Fruit fly (Drosophila melanogaster) whole organism, adult: ENCODE results near the gene CG14770.

ENCODE experiments used
- CG14711 ChIP-seq: fragments of 200-800 bp; sonication (Bioruptor generic); optimal IDR thresholded peaks from 2 replicates; lab custom pipeline; 2018; ENCODE audit warnings: missing biosample characterization, mild to moderate bottlenecking, missing genetic modification characterization, moderate library complexity
- CG1620 ChIP-seq: fragments of 200-800 bp; sonication (Bioruptor generic); optimal IDR thresholded peaks from 2 replicates; lab custom pipeline; 2016; ENCODE audit warnings: missing biosample characterization, missing genetic modification characterization
- CG33017 ChIP-seq: fragments of 200-800 bp; sonication (Bioruptor generic); optimal IDR thresholded peaks from 2 replicates; lab custom pipeline; 2018; ENCODE audit warnings: missing biosample characterization, mild to moderate bottlenecking, missing genetic modification characterization, moderate library complexity
- CG5204 ChIP-seq: fragments of 200-800 bp; sonication (Bioruptor generic); optimal IDR thresholded peaks from 2 replicates; lab custom pipeline; 2016; ENCODE audit warnings: missing biosample characterization, missing genetic modification characterization
- CG7045 ChIP-seq: fragments of 200-800 bp; sonication (Bioruptor generic); optimal IDR thresholded peaks from 2 replicates; lab custom pipeline; 2017; ENCODE audit warnings: missing biosample characterization, mild to moderate bottlenecking, missing genetic modification characterization
- CG7101 ChIP-seq: fragments of 200-800 bp; sonication (Bioruptor generic); optimal IDR thresholded peaks from 2 replicates; lab custom pipeline; 2018; ENCODE audit warnings: missing biosample characterization, mild to moderate bottlenecking, missing genetic modification characterization, moderate library complexity
- Clk ChIP-seq: fragments of 200-800 bp; sonication (Bioruptor generic); optimal IDR thresholded peaks from 2 replicates; lab custom pipeline; 2017; ENCODE audit warnings: missing biosample characterization, missing genetic modification characterization
- bab1 ChIP-seq: fragments of 200-800 bp; sonication (Bioruptor generic); optimal IDR thresholded peaks from 3 replicates; lab custom pipeline; 2019; ENCODE audit warnings: missing biosample characterization, mild to moderate bottlenecking, missing genetic modification characterization, moderate library complexity
- cic ChIP-seq: fragments of 200-800 bp; sonication (Bioruptor generic); optimal IDR thresholded peaks from 2 replicates; lab custom pipeline; 2017; ENCODE audit warnings: missing biosample characterization, mild to moderate bottlenecking, missing genetic modification characterization, moderate library complexity
- kay ChIP-seq: fragments of 200-800 bp; sonication (Bioruptor generic); peaks from one replicate; lab custom pipeline; 2016; ENCODE audit warnings: missing biosample characterization, missing genetic modification characterization, borderline replicate concordance
- ovo ChIP-seq: fragments of 200-800 bp; sonication (Bioruptor generic); optimal IDR thresholded peaks from 2 replicates; lab custom pipeline; 2016; ENCODE audit warnings: missing biosample characterization, missing genetic modification characterization
- tj ChIP-seq: fragments of 200-800 bp; sonication (Bioruptor generic); optimal IDR thresholded peaks from 3 replicates; lab custom pipeline; 2017; ENCODE audit warnings: missing biosample characterization, mild to moderate bottlenecking, missing genetic modification characterization, moderate library complexity
- toe ChIP-seq: fragments of 200-800 bp; sonication (Bioruptor generic); optimal IDR thresholded peaks from 2 replicates; lab custom pipeline; 2016; ENCODE audit warnings: missing biosample characterization, missing genetic modification characterization

DNA sequence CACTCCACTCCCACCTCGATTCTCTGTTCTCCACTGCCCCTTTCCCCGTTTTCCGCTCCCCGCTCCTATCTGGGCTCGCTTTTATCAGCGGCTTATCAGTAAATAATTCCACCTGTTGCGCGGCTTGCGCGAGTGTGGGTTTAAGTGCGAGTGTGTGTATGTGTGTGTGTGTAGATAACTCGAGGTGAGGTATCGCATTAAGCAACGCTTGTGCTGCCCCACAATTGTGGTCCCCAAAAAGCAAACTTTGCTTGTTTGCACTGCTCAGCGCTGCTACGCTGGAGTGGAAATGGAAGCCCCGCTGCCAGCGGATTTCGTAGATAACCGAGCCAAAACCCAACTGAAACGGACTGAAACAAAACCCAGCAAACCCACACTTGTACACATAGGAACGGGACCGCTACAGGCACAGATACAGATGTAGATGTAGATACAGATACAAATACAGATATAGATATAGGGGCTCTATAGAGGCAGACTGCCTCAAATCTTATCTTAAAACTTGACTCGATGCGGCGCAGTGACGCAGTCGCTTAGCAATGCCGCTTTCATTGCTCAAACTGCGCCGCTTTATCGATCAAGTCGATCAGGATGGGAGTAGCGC is 18.2 kb downstream of the CG14770 start:
- TF ChIP-seq kay (GFP tag; lab: Kevin White, UChicago) (no peak), cic (GFP tag; lab: Kevin White, UChicago) (no peak), CG5204 (GFP tag; lab: Kevin White, UChicago) (no peak), bab1 (GFP tag; lab: Kevin White, UChicago) (no peak), CG7045 (no peak), toe (GFP tag; lab: Kevin White, UChicago) (no peak), Clk (GFP tag; lab: Kevin White, UChicago) (no peak), tj (GFP tag; lab: Kevin White, UChicago) (peak; percentile 64), CG7101 (tag; lab: Kevin White, UChicago) (no peak), CG33017 (tag; lab: Kevin White, UChicago) (no peak), CG1620 (GFP tag; lab: Kevin White, UChicago) (no peak), ovo (GFP tag; lab: Kevin White, UChicago) (no peak), CG14711 (tag; lab: Kevin White, UChicago) (no peak)
